Fruit fly (Drosophila melanogaster) whole organism, embryonic: ENCODE measurements around the gene BckdhA.

Experiments
- Atf6 ChIP-seq: fragments of 200-800 bp; sonication (Bioruptor generic); IDR thresholded peaks from 2 replicates; pipeline ENCODE4 v1.3.6; 2022; ENCODE audit warnings: missing biosample characterization, missing genetic modification characterization
- Bteb2 ChIP-seq: fragments of 200-800 bp; sonication (Bioruptor generic); optimal IDR thresholded peaks from 2 replicates; lab custom pipeline; 2016; ENCODE audit warnings: missing biosample characterization, missing genetic modification characterization
- CG10543 ChIP-seq: fragments of 200-800 bp; sonication (Bioruptor generic); optimal IDR thresholded peaks from 3 replicates; lab custom pipeline; 2017; ENCODE audit warnings: missing biosample characterization, mild to moderate bottlenecking, missing genetic modification characterization, moderate library complexity
- CG11085 ChIP-seq: fragments of 200-800 bp; sonication (Bioruptor generic); IDR thresholded peaks from 2 replicates; pipeline ENCODE4 v1.3.6; 2022; ENCODE audit warnings: missing biosample characterization, missing genetic modification characterization
- CG11456 ChIP-seq: fragments of 200-800 bp; sonication (Bioruptor generic); IDR thresholded peaks from 3 replicates; pipeline ENCODE4 v1.3.6; 2022; ENCODE audit warnings: missing biosample characterization, missing genetic modification characterization
- CG12219 ChIP-seq: fragments of 200-800 bp; sonication (Bioruptor generic); optimal IDR thresholded peaks from 3 replicates; lab custom pipeline; 2018; ENCODE audit warnings: missing biosample characterization, mild to moderate bottlenecking, missing genetic modification characterization
- CG14014 ChIP-seq: fragments of 200-800 bp; sonication (Bioruptor generic); IDR thresholded peaks from 2 replicates; pipeline ENCODE4 v1.3.6; 2022; ENCODE audit warnings: missing biosample characterization, missing genetic modification characterization
- CG14441 ChIP-seq: fragments of 200-800 bp; sonication (Bioruptor generic); IDR thresholded peaks from 2 replicates; pipeline ENCODE4 v1.3.6; 2022; ENCODE audit warnings: missing biosample characterization, missing genetic modification characterization
- CG15011 ChIP-seq: fragments of 200-800 bp; sonication (Bioruptor generic); optimal IDR thresholded peaks from 3 replicates; lab custom pipeline; 2018; ENCODE audit warnings: missing biosample characterization, mild to moderate bottlenecking, missing genetic modification characterization
- CG18599 ChIP-seq: fragments of 200-800 bp; sonication (Bioruptor generic); optimal IDR thresholded peaks from 3 replicates; lab custom pipeline; 2017; ENCODE audit warnings: missing biosample characterization, missing genetic modification characterization, mild to moderate bottlenecking, moderate library complexity, missing genetic modification reagents
- CG2129 ChIP-seq: fragments of 200-800 bp; sonication (Bioruptor generic); IDR thresholded peaks from 2 replicates; pipeline ENCODE4 v1.3.6; 2022; ENCODE audit warnings: missing biosample characterization, missing genetic modification characterization; ENCODE audit not compliant: partially characterized antibody
- CG2199 ChIP-seq: fragments of 200-800 bp; sonication (Bioruptor generic); IDR thresholded peaks from 3 replicates; pipeline ENCODE4 v1.3.6; 2022; ENCODE audit warnings: missing biosample characterization, missing genetic modification characterization
- CG30020 ChIP-seq: fragments of 200-800 bp; optimal IDR thresholded peaks from 2 replicates; lab custom pipeline; 2019; ENCODE audit warnings: missing biosample characterization, mild to moderate bottlenecking, missing genetic modification characterization, moderate library complexity
- CG6689 ChIP-seq: fragments of 200-800 bp; sonication (Bioruptor generic); IDR thresholded peaks from 2 replicates; pipeline ENCODE4 v1.3.6; 2022; ENCODE audit warnings: missing biosample characterization, missing genetic modification characterization
- CG7987 ChIP-seq: fragments of 200-800 bp; sonication (Bioruptor generic); optimal IDR thresholded peaks from 2 replicates; lab custom pipeline; 2018; ENCODE audit warnings: missing biosample characterization, mild to moderate bottlenecking, missing genetic modification characterization, moderate library complexity
- D19B ChIP-seq: fragments of 200-800 bp; sonication (Bioruptor generic); optimal IDR thresholded peaks from 2 replicates; lab custom pipeline; 2017; ENCODE audit warnings: missing biosample characterization, mild to moderate bottlenecking, missing genetic modification characterization
- ERR ChIP-seq: fragments of 200-800 bp; sonication (Bioruptor generic); optimal IDR thresholded peaks from 2 replicates; lab custom pipeline; 2016; ENCODE audit warnings: missing biosample characterization, missing genetic modification characterization
- Eip74EF ChIP-seq, 2 experiments: fragments of 200-800 bp in 1 of 2; fragments of >200 bp in 1 of 2; sonication (Bioruptor generic) in 1 of 2; optimal IDR thresholded peaks; 2 replicates each; lab custom pipeline; 2017 to 2019; ENCODE audit warnings: missing biosample characterization in 2 of 2, missing genetic modification characterization in 2 of 2, mild to moderate bottlenecking in 1 of 2, moderate library complexity in 1 of 2
- Elba2 ChIP-seq: fragments of 200-800 bp; sonication (Bioruptor generic); optimal IDR thresholded peaks from 3 replicates; lab custom pipeline; 2016; ENCODE audit warnings: missing biosample characterization, missing genetic modification characterization
- Fer1 ChIP-seq: fragments of 200-800 bp; sonication (Bioruptor generic); optimal IDR thresholded peaks from 2 replicates; lab custom pipeline; 2017; ENCODE audit warnings: missing biosample characterization, mild to moderate bottlenecking, missing genetic modification characterization
- HLH4C ChIP-seq: fragments of 200-800 bp; sonication (Bioruptor generic); IDR thresholded peaks from 3 replicates; pipeline ENCODE4 v1.3.6; 2022; ENCODE audit warnings: missing biosample characterization, missing genetic modification characterization; ENCODE audit not compliant: partially characterized antibody
- Hr3 ChIP-seq: fragments of 200-800 bp; sonication (Bioruptor generic); optimal IDR thresholded peaks from 3 replicates; lab custom pipeline; 2016; ENCODE audit warnings: missing biosample characterization, missing genetic modification characterization
- Myb ChIP-seq: fragments of 200-800 bp; sonication (Bioruptor generic); optimal IDR thresholded peaks from 2 replicates; lab custom pipeline; 2016; ENCODE audit warnings: missing biosample characterization, missing genetic modification characterization
- NFAT ChIP-seq: fragments of 200-800 bp; sonication (Bioruptor generic); IDR thresholded peaks from 2 replicates; pipeline ENCODE4 v1.3.6; 2022; ENCODE audit warnings: missing biosample characterization, missing genetic modification characterization
- Rfx ChIP-seq: fragments of 200-800 bp; sonication (Bioruptor generic); IDR thresholded peaks from 2 replicates; pipeline ENCODE4 v1.3.6; 2022; ENCODE audit warnings: missing biosample characterization, missing genetic modification characterization
- Scr ChIP-seq: fragments of 200-800 bp; sonication (Bioruptor generic); IDR thresholded peaks from 2 replicates; pipeline ENCODE4 v1.3.6; 2022; ENCODE audit warnings: missing biosample characterization, missing genetic modification characterization; ENCODE audit not compliant: partially characterized antibody
- Spps ChIP-seq: fragments of 200-800 bp; sonication (Bioruptor generic); optimal IDR thresholded peaks from 2 replicates; lab custom pipeline; 2018; ENCODE audit warnings: missing biosample characterization, mild to moderate bottlenecking, missing genetic modification characterization
- ara ChIP-seq: fragments of 200-800 bp; sonication (Bioruptor generic); IDR thresholded peaks from 2 replicates; pipeline ENCODE4 v1.3.6; 2022; ENCODE audit warnings: missing biosample characterization, missing genetic modification characterization
- ash1 ChIP-seq: fragments of 200-800 bp; sonication (Bioruptor generic); optimal IDR thresholded peaks from 2 replicates; lab custom pipeline; 2018; ENCODE audit warnings: missing biosample characterization, mild to moderate bottlenecking, missing genetic modification characterization
- bcd ChIP-seq: fragments of 200-800 bp; sonication (Bioruptor generic); optimal IDR thresholded peaks from 2 replicates; lab custom pipeline; 2017; ENCODE audit warnings: missing biosample characterization, mild to moderate bottlenecking, missing genetic modification characterization
- br ChIP-seq: fragments of >200 bp; optimal IDR thresholded peaks from 2 replicates; lab custom pipeline; 2017
- crol ChIP-seq: fragments of 200-800 bp; sonication (Bioruptor generic); IDR thresholded peaks from 2 replicates; pipeline ENCODE4 v1.3.6; 2022; ENCODE audit warnings: missing biosample characterization, missing genetic modification characterization
- dpn ChIP-seq, 2 experiments: fragments of 200-800 bp; sonication (Bioruptor generic); optimal IDR thresholded peaks; 3 replicates each; lab custom pipeline; 2016; ENCODE audit warnings: missing biosample characterization in 2 of 2, missing genetic modification characterization in 2 of 2
- hb ChIP-seq: fragments of 200-800 bp; sonication (Bioruptor generic); IDR thresholded peaks from 3 replicates; pipeline ENCODE4 v1.3.6; 2022; ENCODE audit warnings: missing biosample characterization, missing genetic modification characterization; ENCODE audit not compliant: partially characterized antibody
- hbn ChIP-seq: fragments of 200-800 bp; sonication (Bioruptor generic); IDR thresholded peaks from 2 replicates; pipeline ENCODE4 v1.3.6; 2022; ENCODE audit warnings: missing biosample characterization, missing genetic modification characterization; ENCODE audit not compliant: partially characterized antibody
- her ChIP-seq: fragments of 200-800 bp; sonication (Bioruptor generic); optimal IDR thresholded peaks from 2 replicates; lab custom pipeline; 2016; ENCODE audit warnings: missing biosample characterization, missing genetic modification characterization
- insv ChIP-seq, 2 experiments: fragments of 200-800 bp; sonication (Bioruptor generic); optimal IDR thresholded peaks; 3 replicates each; lab custom pipeline; 2016 to 2018; ENCODE audit warnings: missing biosample characterization in 2 of 2, missing genetic modification characterization in 2 of 2
- jing ChIP-seq: fragments of 200-800 bp; sonication (Bioruptor generic); optimal IDR thresholded peaks from 2 replicates; lab custom pipeline; 2018; ENCODE audit warnings: missing biosample characterization, mild to moderate bottlenecking, missing genetic modification characterization
- jumu ChIP-seq: fragments of 200-800 bp; sonication (Bioruptor generic); optimal IDR thresholded peaks from 3 replicates; lab custom pipeline; 2016; ENCODE audit warnings: missing biosample characterization, missing genetic modification characterization
- klu ChIP-seq: fragments of 200-800 bp; sonication (Bioruptor generic); IDR thresholded peaks from 2 replicates; pipeline ENCODE4 v1.3.6; 2022; ENCODE audit warnings: missing biosample characterization, missing genetic modification characterization
- lola ChIP-seq, 3 experiments: fragments of >200 bp in 2 of 3; fragments of 200-800 bp in 1 of 3; sonication (Bioruptor generic) in 1 of 3; optimal IDR thresholded peaks; 2 replicates each; lab custom pipeline; 2017 to 2019; ENCODE audit warnings: missing biosample characterization in 3 of 3, missing genetic modification characterization in 3 of 3, mild to moderate bottlenecking in 1 of 3, moderate library complexity in 1 of 3
- ro ChIP-seq: fragments of 200-800 bp; sonication (Bioruptor generic); IDR thresholded peaks from 2 replicates; pipeline ENCODE4 v1.3.6; 2022; ENCODE audit warnings: missing biosample characterization, missing genetic modification characterization
- run ChIP-seq: fragments of 200-800 bp; sonication (Bioruptor generic); optimal IDR thresholded peaks from 3 replicates; lab custom pipeline; 2018; ENCODE audit warnings: missing biosample characterization, mild to moderate bottlenecking, missing genetic modification characterization
- so ChIP-seq: fragments of 200-800 bp; sonication (Bioruptor generic); IDR thresholded peaks from 3 replicates; pipeline ENCODE4 v1.3.6; 2022; ENCODE audit warnings: missing biosample characterization, missing genetic modification characterization
- trem ChIP-seq: fragments of 200-800 bp; optimal IDR thresholded peaks from 3 replicates; lab custom pipeline; 2019; ENCODE audit warnings: missing biosample characterization, mild to moderate bottlenecking, missing genetic modification characterization, moderate library complexity
- vfl ChIP-seq: fragments of 200-800 bp; sonication (Bioruptor generic); optimal IDR thresholded peaks from 2 replicates; lab custom pipeline; 2016; ENCODE audit warnings: missing biosample characterization, missing genetic modification characterization
- vvl ChIP-seq: fragments of 200-800 bp; sonication (Bioruptor generic); IDR thresholded peaks from 2 replicates; pipeline ENCODE4 v1.3.6; 2022; ENCODE audit warnings: missing biosample characterization, missing genetic modification characterization
- zfh2 ChIP-seq: fragments of 200-800 bp; sonication (Bioruptor generic); optimal IDR thresholded peaks from 2 replicates; lab custom pipeline; 2016; ENCODE audit warnings: missing biosample characterization, missing genetic modification characterization

The BckdhA gene

dm6 chr3R:9572929-9573811 lies 17.6 kb downstream of the BckdhA start (continued):
- no peak for TF ChIP-seq Eip74EF (GFP tag; optimal IDR thresholded peaks at IDR 0.05; lab: Kevin White, UChicago)
- no peak for TF ChIP-seq jing (GFP tag; lab: Kevin White, UChicago)
- TF ChIP-seq CG14014 (GFP tag; lab: Robert Waterston, UW), result 0 out of 2 replicates have a peak, but pooled peaks have one; percentile 27
- peak; percentile 19 for TF ChIP-seq CG18599 (GFP tag; lab: Kevin White, UChicago)
- no peak for TF ChIP-seq jumu (GFP tag; lab: Kevin White, UChicago)
- TF ChIP-seq CG2199 (GFP tag; lab: Robert Waterston, UW), result 0 out of 3 replicates have a peak, but pooled peaks have one; percentile 40
- TF ChIP-seq vfl (GFP tag; lab: Kevin White, UChicago), result no peak
- peak; percentile 38; the same call in 1 of the 2 replicates for TF ChIP-seq CG14441 (GFP tag; lab: Robert Waterston, UW)
- no peak for TF ChIP-seq CG2129 (GFP tag; lab: Robert Waterston, UW)
- peak; percentile 31 for TF ChIP-seq CG10543
- TF ChIP-seq br (lab: Kevin White, UChicago), result no peak
- TF ChIP-seq Bteb2 (GFP tag; lab: Kevin White, UChicago), result no peak
- TF ChIP-seq hb (GFP tag; lab: Robert Waterston, UW), result 0 out of 3 replicates have a peak, but pooled peaks have one; percentile 39
- no peak for TF ChIP-seq zfh2 (GFP tag; lab: Kevin White, UChicago)
- no peak for TF ChIP-seq CG12219
- no peak for TF ChIP-seq klu (GFP tag; lab: Robert Waterston, UW)
- TF ChIP-seq Scr (GFP tag; lab: Robert Waterston, UW), result no peak
- TF ChIP-seq Atf6 (GFP tag; lab: Robert Waterston, UW), result peak; percentile 35; the same call in 1 of the 2 replicates
- TF ChIP-seq CG11456, result peak; percentile 31; the same call in 1 of the 3 replicates
- peak; percentile 11 for TF ChIP-seq Fer1 (GFP tag; lab: Kevin White, UChicago)
- peak; percentile 86 for TF ChIP-seq crol (GFP tag; lab: Robert Waterston, UW)
- peak; percentile 75; the same call in 1 of the 2 replicates for TF ChIP-seq NFAT (GFP tag; lab: Robert Waterston, UW)
- no peak for TF ChIP-seq so (GFP tag; lab: Robert Waterston, UW)
- no peak for TF ChIP-seq CG15011
- TF ChIP-seq ro (GFP tag; lab: Robert Waterston, UW), result no peak
- no peak for TF ChIP-seq ERR (GFP tag; lab: Kevin White, UChicago)
- no peak for TF ChIP-seq Spps (tag; lab: Kevin White, UChicago)
- no peak for TF ChIP-seq her (GFP tag; lab: Kevin White, UChicago)
- no peak for TF ChIP-seq hbn
- no peak for TF ChIP-seq CG6689
- no peak for TF ChIP-seq ash1 (GFP tag; lab: Kevin White, UChicago)
- TF ChIP-seq HLH4C (GFP tag; lab: Robert Waterston, UW), result 0 out of 3 replicates have a peak, but pooled peaks have one; percentile 20
- TF ChIP-seq Hr3 (GFP tag; lab: Kevin White, UChicago), result no peak
- TF ChIP-seq Elba2 (GFP tag; lab: Kevin White, UChicago), result no peak
- no peak for TF ChIP-seq bcd (GFP tag; lab: Kevin White, UChicago)
- TF ChIP-seq insv (GFP tag; optimal IDR thresholded peaks at IDR 0.05; lab: Kevin White, UChicago), result no peak
- TF ChIP-seq trem (tag; lab: Kevin White, UChicago), result no peak
- TF ChIP-seq Rfx (GFP tag; lab: Robert Waterston, UW), result 0 out of 2 replicates have a peak, but pooled peaks have one; percentile 32
- TF ChIP-seq run (tag; lab: Kevin White, UChicago), result no peak
- TF ChIP-seq D19B, result no peak
- no peak for TF ChIP-seq ara (GFP tag; lab: Robert Waterston, UW)
- no peak for TF ChIP-seq dpn (GFP tag; optimal IDR thresholded peaks at IDR 0.05; lab: Kevin White, UChicago)
- no peak for TF ChIP-seq Myb
- peak; percentile 47 for TF ChIP-seq CG7987 (GFP tag; lab: Kevin White, UChicago)
- TF ChIP-seq CG11085 (GFP tag; lab: Robert Waterston, UW), result 0 out of 2 replicates have a peak, but pooled peaks have one; percentile 15
- no peak for TF ChIP-seq CG30020 (tag; lab: Kevin White, UChicago)
- TF ChIP-seq lola (GFP tag; optimal IDR thresholded peaks at IDR 0.05; lab: Kevin White, UChicago), result no peak
- peak; percentile 74 for TF ChIP-seq vvl (GFP tag; lab: Robert Waterston, UW)
